Worm (Caenorhabditis elegans): ENCODE measurements around the gene shn-1.

DNA sequence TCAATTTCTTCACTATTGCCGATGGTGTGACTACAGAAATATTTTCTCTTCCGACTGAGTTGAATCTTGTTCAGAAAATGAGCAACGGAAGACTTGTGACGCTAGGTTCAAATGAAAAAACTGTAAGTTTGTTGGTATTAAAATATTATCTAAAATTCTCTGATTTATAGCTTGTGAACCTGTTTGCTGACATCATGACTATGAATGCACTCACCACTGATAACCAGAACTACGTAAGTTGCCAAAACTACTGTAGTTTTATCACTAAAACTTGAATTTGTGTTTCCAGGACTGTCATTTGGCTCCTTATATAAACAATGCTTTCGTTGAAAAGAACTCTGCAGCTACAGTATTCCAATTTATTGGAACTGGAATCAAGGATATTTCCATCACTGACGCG is 37.8 kb upstream of the shn-1 start:
- TF ChIP-seq tab-1 (GFP tag; IDR thresholded peaks at IDR 0.05) (no peak), flt-1 (GFP tag; IDR thresholded peaks at IDR 0.05) (no peak), T22C8.4 (GFP tag; IDR thresholded peaks at IDR 0.05) (no peak), cog-1 (tag; optimal IDR thresholded peaks at IDR 0.05) (no peak)

Measured in whole organism, midembryonic.